Worm (Caenorhabditis elegans): ENCODE data around the gene Y53F4B.36.

Y53F4B.36 gene

ce11 chrII:15203398-15204068 lies 27.8 kb downstream of the Y53F4B.36 start:
- TF ChIP-seq ceh-13 (GFP tag; optimal IDR thresholded peaks at IDR 0.05) (no peak), scrt-1 (GFP tag; IDR thresholded peaks at IDR 0.05) (no peak), pes-1 (GFP tag; IDR thresholded peaks at IDR 0.05) (no peak)

ce11 chrII:15204069-15204850 lies 28.5 kb downstream of the Y53F4B.36 start:
- peak; percentile 61 for TF ChIP-seq ceh-36 (tag; optimal IDR thresholded peaks at IDR 0.05)
- TF ChIP-seq ets-7 (tag; optimal IDR thresholded peaks at IDR 0.05) = no peak
- TF ChIP-seq hmbx-1 (tag; optimal IDR thresholded peaks at IDR 0.05) = no peak

DNA sequence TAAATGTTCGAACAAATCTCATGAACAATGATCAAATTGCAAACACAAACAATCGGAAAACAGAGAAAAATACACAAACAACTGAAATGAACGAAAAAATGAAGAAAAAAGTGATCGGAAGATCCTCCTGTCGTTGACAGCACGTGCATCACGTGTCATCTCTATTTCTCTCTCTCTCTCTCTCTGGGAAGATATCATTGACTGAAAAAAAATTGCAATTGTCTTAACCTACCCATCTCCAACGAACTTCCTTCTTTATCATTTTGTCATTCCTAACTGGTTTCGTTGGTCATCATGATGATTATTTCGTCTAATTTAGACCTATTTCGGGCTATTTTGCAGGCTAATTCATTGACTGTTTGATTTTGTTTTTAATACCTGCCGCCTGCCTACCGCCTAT lies 29.6 kb downstream of the Y53F4B.36 start:
- TF ChIP-seq tbx-37 (GFP tag; conservative IDR thresholded peaks at IDR 0.05) (no peak), hmbx-1 (tag; optimal IDR thresholded peaks at IDR 0.05) (no peak), pes-1 (GFP tag; IDR thresholded peaks at IDR 0.05) (no peak), ama-1 (optimal IDR thresholded peaks at IDR 0.05) (no peak), hnd-1 (tag; optimal IDR thresholded peaks at IDR 0.05) (no peak), B0310.2 (tag; optimal IDR thresholded peaks at IDR 0.05) (no peak), F13C5.2 (tag; optimal IDR thresholded peaks at IDR 0.05) (no peak)

DNA sequence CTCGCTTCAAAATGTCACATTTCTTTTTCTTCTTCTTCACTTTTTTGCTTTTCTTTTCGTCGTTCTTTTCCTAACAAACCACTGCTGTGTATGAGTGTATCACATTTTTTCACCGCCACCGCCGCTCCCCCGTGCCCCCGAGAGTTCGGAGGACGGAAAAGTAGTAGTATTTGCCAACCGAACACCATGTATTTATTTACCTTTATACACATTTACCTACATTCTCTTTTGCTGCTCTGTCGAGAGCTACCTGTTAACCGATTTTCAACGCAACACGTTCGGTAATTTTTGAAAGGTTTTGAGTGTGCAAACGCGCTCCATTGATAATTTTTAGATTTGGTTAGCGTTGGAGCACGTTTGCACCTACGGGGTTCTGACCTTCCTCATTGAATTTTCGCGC lies 30.5 kb downstream of the Y53F4B.36 start:
- TF ChIP-seq F13C5.2 (tag; optimal IDR thresholded peaks at IDR 0.05) (no peak), tbx-11 (GFP tag; IDR thresholded peaks at IDR 0.05) (no peak), tbx-37 (GFP tag; conservative IDR thresholded peaks at IDR 0.05) (no peak), B0310.2 (tag; optimal IDR thresholded peaks at IDR 0.05) (no peak), ets-7 (tag; optimal IDR thresholded peaks at IDR 0.05) (no peak), ceh-36 (tag; optimal IDR thresholded peaks at IDR 0.05) (no peak), ceh-13 (GFP tag; optimal IDR thresholded peaks at IDR 0.05) (no peak), sea-1 (GFP tag; conservative IDR thresholded peaks at IDR 0.05) (no peak), hnd-1 (tag; optimal IDR thresholded peaks at IDR 0.05) (no peak), flt-1 (GFP tag; IDR thresholded peaks at IDR 0.05) (no peak), scrt-1 (GFP tag; IDR thresholded peaks at IDR 0.05) (no peak), tra-4 (tag; optimal IDR thresholded peaks at IDR 0.05) (no peak), ama-1 (optimal IDR thresholded peaks at IDR 0.05) (no peak), hmbx-1 (tag; optimal IDR thresholded peaks at IDR 0.05) (no peak), hmg-4 (GFP tag; optimal IDR thresholded peaks at IDR 0.05) (no peak), aly-1 (tag; optimal IDR thresholded peaks at IDR 0.05) (no peak), pes-1 (GFP tag; IDR thresholded peaks at IDR 0.05) (no peak)

DNA sequence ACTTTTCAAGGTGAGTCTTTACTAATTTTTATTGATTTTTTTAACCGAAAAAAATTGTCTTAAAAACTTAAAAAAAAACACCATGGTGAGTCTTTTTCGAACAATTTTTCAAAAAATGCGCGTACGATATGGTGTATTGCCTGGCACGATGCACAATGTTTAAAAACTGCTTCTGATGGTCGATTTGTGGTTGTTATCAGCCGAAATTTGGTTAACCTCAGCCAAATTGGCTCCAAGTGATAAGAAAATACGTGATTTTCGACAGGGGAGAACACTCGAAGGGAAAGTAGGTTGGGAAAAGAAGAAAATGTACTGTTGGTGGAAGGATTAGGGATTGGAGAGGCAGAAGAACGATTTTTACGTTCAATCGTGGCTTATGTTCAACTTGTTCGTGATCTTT lies 31.8 kb downstream of the Y53F4B.36 start:
- no peak for TF ChIP-seq ceh-13 (GFP tag; optimal IDR thresholded peaks at IDR 0.05)
- no peak for TF ChIP-seq hmg-4 (GFP tag; optimal IDR thresholded peaks at IDR 0.05)
- no peak for TF ChIP-seq sea-1 (GFP tag; conservative IDR thresholded peaks at IDR 0.05)
- TF ChIP-seq flt-1 (GFP tag; IDR thresholded peaks at IDR 0.05) = no peak
- TF ChIP-seq ets-7 (tag; optimal IDR thresholded peaks at IDR 0.05) = no peak
- no peak for TF ChIP-seq tbx-11 (GFP tag; IDR thresholded peaks at IDR 0.05)
- TF ChIP-seq ceh-36 (tag; optimal IDR thresholded peaks at IDR 0.05) = no peak
- TF ChIP-seq tra-4 (tag; optimal IDR thresholded peaks at IDR 0.05) = no peak
- TF ChIP-seq pes-1 (GFP tag; IDR thresholded peaks at IDR 0.05) = no peak
- TF ChIP-seq hnd-1 (tag; optimal IDR thresholded peaks at IDR 0.05) = no peak
- TF ChIP-seq tbx-37 (GFP tag; conservative IDR thresholded peaks at IDR 0.05) = no peak
- TF ChIP-seq F13C5.2 (tag; optimal IDR thresholded peaks at IDR 0.05) = no peak

DNA sequence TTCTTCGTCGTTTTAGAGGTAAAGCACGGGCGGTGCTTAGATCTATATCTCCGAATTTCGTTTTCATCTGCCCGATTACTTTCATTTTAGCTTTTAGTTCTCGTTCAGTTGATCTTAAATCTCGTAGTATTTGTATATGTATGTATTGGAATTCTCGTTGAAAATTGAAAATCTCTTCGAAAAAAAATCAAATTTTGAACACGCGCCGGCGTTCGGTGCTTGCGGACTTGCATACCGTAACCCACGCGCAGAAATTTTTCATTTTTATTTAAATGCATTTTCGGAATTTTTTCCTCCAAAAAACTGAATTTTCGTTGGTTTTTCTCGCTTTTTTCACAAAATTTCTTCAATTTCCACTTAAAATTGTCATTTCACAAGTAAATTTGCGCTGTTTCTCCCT lies 32.4 kb downstream of the Y53F4B.36 start:
- TF ChIP-seq sea-1 (GFP tag; conservative IDR thresholded peaks at IDR 0.05) (no peak), ama-1 (optimal IDR thresholded peaks at IDR 0.05) (no peak), aly-1 (tag; optimal IDR thresholded peaks at IDR 0.05) (no peak), pes-1 (GFP tag; IDR thresholded peaks at IDR 0.05) (no peak), ceh-36 (tag; optimal IDR thresholded peaks at IDR 0.05) (no peak), hnd-1 (tag; optimal IDR thresholded peaks at IDR 0.05) (no peak), B0310.2 (tag; optimal IDR thresholded peaks at IDR 0.05) (no peak), tra-4 (tag; optimal IDR thresholded peaks at IDR 0.05) (no peak), tbx-37 (GFP tag; conservative IDR thresholded peaks at IDR 0.05) (no peak), hmg-4 (GFP tag; optimal IDR thresholded peaks at IDR 0.05) (no peak), hmbx-1 (tag; optimal IDR thresholded peaks at IDR 0.05) (no peak), ceh-13 (GFP tag; optimal IDR thresholded peaks at IDR 0.05) (no peak), F13C5.2 (tag; optimal IDR thresholded peaks at IDR 0.05) (no peak), scrt-1 (GFP tag; IDR thresholded peaks at IDR 0.05) (no peak), ets-7 (tag; optimal IDR thresholded peaks at IDR 0.05) (no peak), tbx-11 (GFP tag; IDR thresholded peaks at IDR 0.05) (no peak), flt-1 (GFP tag; IDR thresholded peaks at IDR 0.05) (no peak)

- no peak for TF ChIP-seq hmbx-1 (tag; optimal IDR thresholded peaks at IDR 0.05)
- TF ChIP-seq ceh-36 (tag; optimal IDR thresholded peaks at IDR 0.05) = peak; percentile 73
- no peak for TF ChIP-seq hmg-4 (GFP tag; optimal IDR thresholded peaks at IDR 0.05)
- TF ChIP-seq ceh-13 (GFP tag; optimal IDR thresholded peaks at IDR 0.05) = no peak
- no peak for TF ChIP-seq flt-1 (GFP tag; IDR thresholded peaks at IDR 0.05)
- no peak for TF ChIP-seq hnd-1 (tag; optimal IDR thresholded peaks at IDR 0.05)
- TF ChIP-seq sea-1 (GFP tag; conservative IDR thresholded peaks at IDR 0.05) = no peak
Observed at ce11 chrII:15208874-15209273, 33.1 kb downstream of the Y53F4B.36 start.

DNA sequence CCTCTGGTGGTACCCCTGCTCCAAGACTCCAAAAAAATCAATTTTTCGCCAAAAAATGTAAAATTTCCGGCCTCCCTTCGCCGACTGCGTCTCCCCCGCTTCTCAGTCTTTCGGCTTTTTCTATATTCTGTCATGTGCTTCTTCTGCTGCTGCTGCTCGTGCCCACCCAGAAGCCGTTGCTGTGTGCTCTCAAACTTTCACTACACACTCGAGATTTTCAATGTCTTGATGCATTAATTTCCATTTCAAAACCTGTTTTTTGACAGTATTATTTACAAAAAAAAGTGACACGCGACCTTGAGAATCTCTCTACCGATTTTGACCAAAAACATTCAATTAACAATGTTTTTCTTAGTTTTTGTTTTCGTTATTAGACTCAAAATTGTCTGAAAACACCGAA lies 33.6 kb downstream of the Y53F4B.36 start:
- TF ChIP-seq ama-1 (optimal IDR thresholded peaks at IDR 0.05) = no peak
- TF ChIP-seq tra-4 (tag; optimal IDR thresholded peaks at IDR 0.05) = no peak
- no peak for TF ChIP-seq sea-1 (GFP tag; conservative IDR thresholded peaks at IDR 0.05)
- TF ChIP-seq hmg-4 (GFP tag; optimal IDR thresholded peaks at IDR 0.05) = no peak
